Fruit fly (Drosophila melanogaster) whole organism, embryonic: ENCODE data around the gene aos.

Source experiments
- ATbp ChIP-seq: fragments of 200-800 bp; sonication (Bioruptor generic); optimal IDR thresholded peaks from 2 replicates; lab custom pipeline; 2017; ENCODE audit warnings: missing biosample characterization, mild to moderate bottlenecking, missing genetic modification characterization, missing genetic modification reagents
- Asciz ChIP-seq: fragments of 200-800 bp; sonication (Bioruptor generic); optimal IDR thresholded peaks from 2 replicates; lab custom pipeline; 2017; ENCODE audit warnings: missing biosample characterization, mild to moderate bottlenecking, missing genetic modification characterization, missing genetic modification reagents
- Awh ChIP-seq: fragments of 200-800 bp; sonication (Bioruptor generic); IDR thresholded peaks from 2 replicates; pipeline ENCODE4, ENCODE4 v1.3.6; 2022; ENCODE audit warnings: missing biosample characterization, missing genetic modification characterization
- CG10209 ChIP-seq: fragments of 200-800 bp; sonication (Bioruptor generic); optimal IDR thresholded peaks from 3 replicates; lab custom pipeline; 2017; ENCODE audit warnings: missing biosample characterization, mild to moderate bottlenecking, missing genetic modification characterization, missing genetic modification reagents
- CG1024 ChIP-seq: fragments of 200-800 bp; sonication (Bioruptor generic); IDR thresholded peaks from 2 replicates; pipeline ENCODE4 v1.3.6; 2022; ENCODE audit warnings: missing biosample characterization, missing genetic modification characterization
- CG11695 ChIP-seq: fragments of 200-800 bp; sonication (Bioruptor generic); IDR thresholded peaks from 3 replicates; pipeline ENCODE4 v1.3.6; 2022; ENCODE audit warnings: missing biosample characterization, missing genetic modification characterization
- CG12071 ChIP-seq: fragments of 200-800 bp; sonication (Bioruptor generic); optimal IDR thresholded peaks from 3 replicates; lab custom pipeline; 2018; ENCODE audit warnings: missing biosample characterization, mild to moderate bottlenecking, missing genetic modification characterization
- CG12769 ChIP-seq: fragments of 200-800 bp; sonication (Bioruptor generic); optimal IDR thresholded peaks from 2 replicates; lab custom pipeline; 2019; ENCODE audit warnings: missing biosample characterization, mild to moderate bottlenecking, missing genetic modification characterization, moderate library complexity
- CG12942 ChIP-seq: fragments of 200-800 bp; sonication (Bioruptor generic); optimal IDR thresholded peaks from 3 replicates; lab custom pipeline; 2016; ENCODE audit warnings: missing biosample characterization, missing genetic modification characterization
- CG1529 ChIP-seq: fragments of 200-800 bp; sonication (Bioruptor generic); optimal IDR thresholded peaks from 3 replicates; lab custom pipeline; 2018; ENCODE audit warnings: missing biosample characterization, missing genetic modification characterization
- CG1603 ChIP-seq: fragments of 200-800 bp; sonication (Bioruptor generic); optimal IDR thresholded peaks from 2 replicates; lab custom pipeline; 2019; ENCODE audit warnings: missing biosample characterization, mild to moderate bottlenecking, missing genetic modification characterization, moderate library complexity
- CG16863 ChIP-seq: fragments of 200-800 bp; sonication (Bioruptor generic); optimal IDR thresholded peaks from 3 replicates; lab custom pipeline; 2016; ENCODE audit warnings: missing biosample characterization, missing genetic modification characterization
- CG17328 ChIP-seq: fragments of 200-800 bp; sonication (Bioruptor generic); IDR thresholded peaks from 2 replicates; pipeline ENCODE4 v1.3.6; 2022; ENCODE audit warnings: missing biosample characterization, missing genetic modification characterization
- CG17359 ChIP-seq: fragments of 200-800 bp; sonication (Bioruptor generic); optimal IDR thresholded peaks from 3 replicates; lab custom pipeline; 2018; ENCODE audit warnings: missing biosample characterization, mild to moderate bottlenecking, missing genetic modification characterization, moderate library complexity
- CG2875 ChIP-seq: fragments of 200-800 bp; sonication (Bioruptor generic); optimal IDR thresholded peaks from 2 replicates; lab custom pipeline; 2017; ENCODE audit warnings: missing biosample characterization, mild to moderate bottlenecking, missing genetic modification characterization, missing genetic modification reagents
- CG31365 ChIP-seq: fragments of 200-800 bp; sonication (Bioruptor generic); optimal IDR thresholded peaks from 2 replicates; lab custom pipeline; 2018; ENCODE audit warnings: missing biosample characterization, mild to moderate bottlenecking, missing genetic modification characterization
- CG3281 ChIP-seq: fragments of 200-800 bp; sonication (Bioruptor generic); optimal IDR thresholded peaks from 3 replicates; lab custom pipeline; 2017; ENCODE audit warnings: missing biosample characterization, mild to moderate bottlenecking, missing genetic modification characterization
- CG3407 ChIP-seq: fragments of 200-800 bp; sonication (Bioruptor generic); optimal IDR thresholded peaks from 2 replicates; lab custom pipeline; 2018; ENCODE audit warnings: missing biosample characterization, mild to moderate bottlenecking, missing genetic modification characterization
- CG3726 ChIP-seq: fragments of 200-800 bp; sonication (Bioruptor generic); IDR thresholded peaks from 3 replicates; pipeline ENCODE4, ENCODE4 v1.3.6; 2022; ENCODE audit warnings: missing biosample characterization, missing genetic modification characterization
- CG4617 ChIP-seq: fragments of 200-800 bp; sonication (Bioruptor generic); optimal IDR thresholded peaks from 3 replicates; lab custom pipeline; 2016; ENCODE audit warnings: missing biosample characterization, missing genetic modification characterization, borderline replicate concordance
- CG6813 ChIP-seq: fragments of 200-800 bp; sonication (Bioruptor generic); optimal IDR thresholded peaks from 2 replicates; lab custom pipeline; 2017; ENCODE audit warnings: missing biosample characterization, missing genetic modification characterization, mild to moderate bottlenecking, moderate library complexity, missing genetic modification reagents
- CG8359 ChIP-seq: fragments of 200-800 bp; sonication (Bioruptor generic); optimal IDR thresholded peaks from 2 replicates; lab custom pipeline; 2017; ENCODE audit warnings: missing biosample characterization, mild to moderate bottlenecking, missing genetic modification characterization, borderline replicate concordance
- CG8765 ChIP-seq: fragments of 200-800 bp; sonication (Bioruptor generic); IDR thresholded peaks from 2 replicates; pipeline ENCODE4 v1.3.6; 2022; ENCODE audit warnings: missing biosample characterization, missing genetic modification characterization
- CoRest ChIP-seq: fragments of 200-800 bp; sonication (Bioruptor generic); optimal IDR thresholded peaks from 3 replicates; lab custom pipeline; 2018; ENCODE audit warnings: missing biosample characterization, mild to moderate bottlenecking, missing genetic modification characterization, moderate library complexity
- D19B ChIP-seq: fragments of 200-800 bp; sonication (Bioruptor generic); optimal IDR thresholded peaks from 2 replicates; lab custom pipeline; 2017; ENCODE audit warnings: missing biosample characterization, mild to moderate bottlenecking, missing genetic modification characterization
- Ets65A ChIP-seq: fragments of 200-800 bp; sonication (Bioruptor generic); peaks from one replicate; lab custom pipeline; 2016; ENCODE audit warnings: missing biosample characterization, missing genetic modification characterization
- Mad ChIP-seq: fragments of 200-800 bp; sonication (Bioruptor generic); optimal IDR thresholded peaks from 2 replicates; lab custom pipeline; 2016; ENCODE audit warnings: missing biosample characterization, missing genetic modification characterization
- Myb ChIP-seq: fragments of 200-800 bp; sonication (Bioruptor generic); optimal IDR thresholded peaks from 2 replicates; lab custom pipeline; 2016; ENCODE audit warnings: missing biosample characterization, missing genetic modification characterization
- Sox102F ChIP-seq: fragments of 200-800 bp; sonication (Bioruptor generic); optimal IDR thresholded peaks from 2 replicates; lab custom pipeline; 2018; ENCODE audit warnings: missing biosample characterization, mild to moderate bottlenecking, missing genetic modification characterization, moderate library complexity
- Trl ChIP-seq, 3 experiments: fragments of >200 bp in 2 of 3; fragments of 200-800 bp in 1 of 3; sonication (Bioruptor generic) in 1 of 3; optimal IDR thresholded peaks; 2 replicates in 1 of 3; 3 replicates in 2 of 3; lab custom pipeline; 2016 to 2017; ENCODE audit warnings: missing biosample characterization in 1 of 3, missing genetic modification characterization in 1 of 3
- ara ChIP-seq: fragments of 200-800 bp; sonication (Bioruptor generic); IDR thresholded peaks from 2 replicates; pipeline ENCODE4 v1.3.6; 2022; ENCODE audit warnings: missing biosample characterization, missing genetic modification characterization
- cg ChIP-seq: fragments of 200-800 bp; sonication (Bioruptor generic); optimal IDR thresholded peaks from 3 replicates; lab custom pipeline; 2019; ENCODE audit warnings: missing biosample characterization, mild to moderate bottlenecking, missing genetic modification characterization, moderate library complexity
- ci ChIP-seq: fragments of 200-800 bp; sonication (Bioruptor generic); IDR thresholded peaks from 3 replicates; pipeline ENCODE4 v1.3.6; 2022; ENCODE audit warnings: missing biosample characterization, missing genetic modification characterization
- crp ChIP-seq, 2 experiments: fragments of 200-800 bp; sonication (Bioruptor generic); optimal IDR thresholded peaks; 2 replicates in 1 of 2; 3 replicates in 1 of 2; lab custom pipeline; 2017; ENCODE audit warnings: missing biosample characterization in 2 of 2, missing genetic modification characterization in 2 of 2, mild to moderate bottlenecking in 1 of 2, moderate library complexity in 1 of 2
- dysf ChIP-seq: fragments of 200-800 bp; sonication (Bioruptor generic); IDR thresholded peaks from 3 replicates; pipeline ENCODE4 v1.3.6; 2022; ENCODE audit warnings: missing biosample characterization, missing genetic modification characterization
- ewg ChIP-seq: fragments of 200-800 bp; sonication (Bioruptor generic); optimal IDR thresholded peaks from 3 replicates; lab custom pipeline; 2017; ENCODE audit warnings: mild to moderate bottlenecking, missing biosample characterization, missing genetic modification reagents, missing genetic modification characterization
- fd64A ChIP-seq: fragments of 200-800 bp; sonication (Bioruptor generic); optimal IDR thresholded peaks from 3 replicates; lab custom pipeline; 2018; ENCODE audit warnings: missing biosample characterization, mild to moderate bottlenecking, missing genetic modification characterization
- fd96Cb ChIP-seq: fragments of 200-800 bp; sonication (Bioruptor generic); optimal IDR thresholded peaks from 2 replicates; lab custom pipeline; 2018; ENCODE audit warnings: missing biosample characterization, mild to moderate bottlenecking, missing genetic modification characterization, moderate library complexity
- ken ChIP-seq: fragments of 200-800 bp; sonication (Bioruptor generic); IDR thresholded peaks from 3 replicates; pipeline ENCODE4 v1.3.6; 2022; ENCODE audit warnings: missing biosample characterization, missing genetic modification characterization
- lov ChIP-seq, 2 experiments: fragments of 200-800 bp in 1 of 2; fragments of >200 bp in 1 of 2; sonication (Bioruptor generic) in 1 of 2; IDR thresholded peaks in 1 of 2; optimal IDR thresholded peaks in 1 of 2; 2 replicates in 1 of 2; 3 replicates in 1 of 2; pipeline versions ENCODE4 v1.3.6 to Lab custom; 2017 to 2022; ENCODE audit warnings: missing biosample characterization in 1 of 2, missing genetic modification characterization in 1 of 2
- odd ChIP-seq: fragments of 200-800 bp; sonication (Bioruptor generic); optimal IDR thresholded peaks from 2 replicates; lab custom pipeline; 2017; ENCODE audit warnings: missing biosample characterization, mild to moderate bottlenecking, missing genetic modification characterization
- schlank ChIP-seq: fragments of 200-800 bp; sonication (Bioruptor generic); optimal IDR thresholded peaks from 2 replicates; lab custom pipeline; 2018; ENCODE audit warnings: missing biosample characterization, mild to moderate bottlenecking, missing genetic modification characterization
- sd ChIP-seq: fragments of 200-800 bp; sonication (Bioruptor generic); optimal IDR thresholded peaks from 3 replicates; lab custom pipeline; 2018; ENCODE audit warnings: missing biosample characterization, mild to moderate bottlenecking, missing genetic modification characterization, moderate library complexity
- sens ChIP-seq: fragments of 200-800 bp; sonication (Bioruptor generic); peaks from one replicate; lab custom pipeline; 2016; ENCODE audit warnings: missing biosample characterization, missing genetic modification characterization
- sim ChIP-seq: fragments of 200-800 bp; sonication (Bioruptor generic); IDR thresholded peaks from 2 replicates; pipeline ENCODE4 v1.3.6; 2022; ENCODE audit warnings: missing biosample characterization, missing genetic modification characterization
- stc ChIP-seq: fragments of 200-800 bp; sonication (Bioruptor generic); IDR thresholded peaks from 2 replicates; pipeline ENCODE4 v1.3.6; 2022; ENCODE audit warnings: missing biosample characterization, missing genetic modification characterization
- tin ChIP-seq: fragments of 200-800 bp; sonication (Bioruptor generic); optimal IDR thresholded peaks from 3 replicates; lab custom pipeline; 2016; ENCODE audit warnings: missing biosample characterization, missing genetic modification characterization
- unc-4 ChIP-seq: fragments of 200-800 bp; sonication (Bioruptor generic); IDR thresholded peaks from 2 replicates; pipeline ENCODE4 v1.3.6; 2022; ENCODE audit warnings: missing biosample characterization, missing genetic modification characterization; ENCODE audit not compliant: partially characterized antibody
- yki ChIP-seq: fragments of >200 bp; optimal IDR thresholded peaks from 3 replicates; lab custom pipeline; 2018

Gene aos

DNA sequence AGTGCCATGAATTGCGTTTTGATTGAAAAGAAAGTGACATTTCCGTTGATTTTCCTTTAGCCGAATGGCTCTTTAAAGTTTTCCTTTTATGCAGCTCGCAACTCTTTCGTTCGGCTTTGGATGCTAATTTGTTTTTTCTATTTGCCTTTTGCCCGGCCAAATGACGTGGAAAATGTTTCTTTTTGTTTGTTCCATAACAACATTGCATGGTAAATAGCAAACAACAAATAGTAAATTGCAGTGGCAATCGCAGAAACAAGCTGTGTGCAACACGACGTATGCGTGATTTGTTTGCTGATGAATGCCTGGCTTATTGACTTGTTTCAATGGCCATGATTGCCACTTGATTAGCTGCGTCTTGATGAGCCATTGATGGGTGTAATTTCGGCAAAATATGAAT lies 54.0 kb downstream of the aos start:
- no peak for TF ChIP-seq cg (GFP tag; lab: Kevin White, UChicago)
- no peak for TF ChIP-seq Mad
- TF ChIP-seq CG16863 = peak; percentile 11
- TF ChIP-seq CG12942 = peak; percentile 22
- TF ChIP-seq yki (lab: Kevin White, UChicago) = no peak
- peak; percentile 46; the same call in 1 of the 2 replicates for TF ChIP-seq stc (GFP tag; lab: Robert Waterston, UW)
- TF ChIP-seq ken = no peak
- TF ChIP-seq ci (GFP tag; lab: Robert Waterston, UW) = peak; percentile 81
- no peak for TF ChIP-seq CG4617 (GFP tag; lab: Kevin White, UChicago)
- TF ChIP-seq D19B (GFP tag; lab: Kevin White, UChicago) = no peak
- TF ChIP-seq CG2875 (GFP tag; lab: Kevin White, UChicago) = peak; percentile 67
- TF ChIP-seq ewg (GFP tag; lab: Kevin White, UChicago) = peak; percentile 33
- peak; percentile 12 for TF ChIP-seq Ets65A
- no peak for TF ChIP-seq unc-4 (GFP tag; lab: Robert Waterston, UW)
- TF ChIP-seq CG17359 (tag; lab: Kevin White, UChicago) = peak; percentile 81
- peak; percentile 54 for TF ChIP-seq Awh (GFP tag; lab: Robert Waterston, UW)
- TF ChIP-seq CG17328 (GFP tag; lab: Robert Waterston, UW) = 0 out of 2 replicates have a peak, but pooled peaks have one; percentile 8
- TF ChIP-seq fd64A (GFP tag; lab: Kevin White, UChicago) = peak; percentile 62
- no peak for TF ChIP-seq sd (tag; lab: Kevin White, UChicago)
- TF ChIP-seq sens = peak; percentile 58
- TF ChIP-seq fd96Cb = peak; percentile 18
- no peak for TF ChIP-seq CG12769 (tag; lab: Kevin White, UChicago)
- TF ChIP-seq Sox102F (GFP tag; lab: Kevin White, UChicago) = peak; percentile 75
- no peak for TF ChIP-seq Trl (optimal IDR thresholded peaks at IDR 0.05; lab: Kevin White, UChicago)
- TF ChIP-seq Trl (GFP tag; optimal IDR thresholded peaks at IDR 0.05; lab: Kevin White, UChicago) = peak; percentile 16
- no peak for TF ChIP-seq schlank (tag; lab: Kevin White, UChicago)
- TF ChIP-seq Myb (GFP tag; lab: Kevin White, UChicago) = no peak
- TF ChIP-seq tin (GFP tag; lab: Kevin White, UChicago) = no peak
- no peak for TF ChIP-seq CG3281 (GFP tag; lab: Kevin White, UChicago)
- TF ChIP-seq CG1529 (GFP tag; lab: Kevin White, UChicago) = peak; percentile 29
- TF ChIP-seq CG12071 (GFP tag; lab: Kevin White, UChicago) = peak; percentile 59
- 0 out of 2 replicates have a peak, but pooled peaks have one; percentile 16 for TF ChIP-seq ara
- 0 out of 3 replicates have a peak, but pooled peaks have one; percentile 32 for TF ChIP-seq CG3726 (GFP tag; lab: Robert Waterston, UW)
- no peak for TF ChIP-seq dysf
- peak; percentile 84 for TF ChIP-seq Asciz
- peak; percentile 52 for TF ChIP-seq CG3407
- peak; percentile 20 for TF ChIP-seq CoRest (tag; lab: Kevin White, UChicago)
- peak; percentile 16 for TF ChIP-seq CG6813 (GFP tag; lab: Kevin White, UChicago)
- TF ChIP-seq sim (GFP tag; lab: Robert Waterston, UW) = no peak
- peak; percentile 53; the same call in 1 of the 2 replicates for TF ChIP-seq CG1024 (GFP tag; lab: Robert Waterston, UW)
- TF ChIP-seq lov (optimal IDR thresholded peaks at IDR 0.05; lab: Kevin White, UChicago) = no peak
- 0 out of 3 replicates have a peak, but pooled peaks have one; percentile 20 for TF ChIP-seq lov (GFP tag; IDR thresholded peaks at IDR 0.05; lab: Robert Waterston, UW)
- peak; percentile 4 for TF ChIP-seq CG10209 (GFP tag; lab: Kevin White, UChicago)
- TF ChIP-seq CG11695 (GFP tag; lab: Robert Waterston, UW) = peak; percentile 28; the same call in 1 of the 3 replicates
- TF ChIP-seq CG8359 (GFP tag; lab: Kevin White, UChicago) = peak; percentile 10
- TF ChIP-seq CG8765 (GFP tag; lab: Robert Waterston, UW) = no peak
- TF ChIP-seq CG31365 (tag; lab: Kevin White, UChicago) = peak; percentile 33
- no peak for TF ChIP-seq crp (GFP tag; optimal IDR thresholded peaks at IDR 0.05; lab: Kevin White, UChicago)
- TF ChIP-seq odd (GFP tag; lab: Kevin White, UChicago) = no peak
- peak; percentile 91 for TF ChIP-seq ATbp (GFP tag; lab: Kevin White, UChicago)
- peak; percentile 60 for TF ChIP-seq CG1603 (tag; lab: Kevin White, UChicago)
